Fruit fly (Drosophila melanogaster): Measurements from ENCODE around the gene CG34043.

CG34043 gene

dm6 chr2L:10251592-10251991 lies 29.1 kb downstream of the CG34043 start, which contains the start of gene Ror (continued):
- no peak for TF ChIP-seq p53 (GFP tag; optimal IDR thresholded peaks at IDR 0.05)
- TF ChIP-seq gce (GFP tag; IDR thresholded peaks at IDR 0.05) = no peak
- TF ChIP-seq MESR4 (GFP tag; optimal IDR thresholded peaks at IDR 0.05) = peak; percentile 7
- TF ChIP-seq bigmax (GFP tag; optimal IDR thresholded peaks at IDR 0.05) = no peak
- TF ChIP-seq pfk (GFP tag; optimal IDR thresholded peaks at IDR 0.05) = no peak
- TF ChIP-seq corto (GFP tag; optimal IDR thresholded peaks at IDR 0.05) = no peak
- no peak for TF ChIP-seq Asciz (GFP tag; optimal IDR thresholded peaks at IDR 0.05)
- 0 out of 4 replicates have a peak, but pooled peaks have one; percentile 12 for TF ChIP-seq Dll (GFP tag; IDR thresholded peaks at IDR 0.05; ENCODE audit: partially characterized antibody)
- no peak for TF ChIP-seq CG9437 (GFP tag; optimal IDR thresholded peaks at IDR 0.05)
- peak; percentile 64 for TF ChIP-seq CG30020 (tag; optimal IDR thresholded peaks at IDR 0.05)
- TF ChIP-seq ewg (GFP tag; optimal IDR thresholded peaks at IDR 0.05) = no peak
- no peak for TF ChIP-seq CG6813 (GFP tag; optimal IDR thresholded peaks at IDR 0.05)

DNA sequence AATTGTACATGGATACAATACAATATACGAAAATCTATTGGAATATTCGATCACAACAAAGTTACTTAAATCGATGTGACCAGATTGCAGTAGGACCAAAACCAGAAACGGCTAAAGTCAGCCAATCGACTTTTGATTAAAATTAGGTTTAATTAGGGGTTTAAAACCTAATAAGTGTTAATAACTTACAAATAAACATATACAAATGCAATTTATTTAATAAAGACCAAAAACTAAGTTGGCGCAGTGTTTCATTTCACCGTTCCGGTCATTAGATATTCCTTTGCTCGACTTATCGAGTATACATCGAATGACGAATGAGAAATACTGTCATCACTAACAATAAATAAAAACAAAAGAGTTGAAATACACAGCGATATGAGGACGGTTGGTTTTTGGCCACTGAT lies 30.2 kb downstream of the CG34043 start, which contains the start of the genes bsk and CG31717:
Gene bsk, minus strand, starts transcription at position 61 of the 407 bp plus-strand sequence.
Gene CG31717, plus strand, starts transcription at position 297 of the 407 bp plus-strand sequence.
- TF ChIP-seq dati (GFP tag; IDR thresholded peaks at IDR 0.05) (no peak), wdn (GFP tag; IDR thresholded peaks at IDR 0.05) (no peak), luna (GFP tag; optimal IDR thresholded peaks at IDR 0.05) (no peak), CG34422 (GFP tag; IDR thresholded peaks at IDR 0.05) (no peak), nom (GFP tag; optimal IDR thresholded peaks at IDR 0.05) (peak; percentile 2), hbn (GFP tag; IDR thresholded peaks at IDR 0.05; ENCODE audit: partially characterized antibody) (no peak), CG10565 (GFP tag; optimal IDR thresholded peaks at IDR 0.05) (no peak), CG15073 (GFP tag; optimal IDR thresholded peaks at IDR 0.05) (no peak), Vsx1 (GFP tag; optimal IDR thresholded peaks at IDR 0.05) (no peak), NC2β (GFP tag; optimal IDR thresholded peaks at IDR 0.05) (no peak), kay (GFP tag; optimal IDR thresholded peaks at IDR 0.05) (peak; percentile 34), CG10654 (GFP tag; optimal IDR thresholded peaks at IDR 0.05) (no peak), CG1832 (GFP tag; optimal IDR thresholded peaks at IDR 0.05) (no peak), E2f1 (GFP tag; IDR thresholded peaks at IDR 0.05) (no peak), row (GFP tag; IDR thresholded peaks at IDR 0.05) (peak; percentile 65), tna (GFP tag; IDR thresholded peaks at IDR 0.05; ENCODE audit: partially characterized antibody) (no peak), emc (GFP tag; optimal IDR thresholded peaks at IDR 0.05) (no peak), br (optimal IDR thresholded peaks at IDR 0.05) (no peak), hkb (optimal IDR thresholded peaks at IDR 0.05) (no peak), hkb (GFP tag; IDR thresholded peaks at IDR 0.05) (no peak), ab (GFP tag; optimal IDR thresholded peaks at IDR 0.05) (no peak), Side (GFP tag; optimal IDR thresholded peaks at IDR 0.05) (no peak), CrebB (tag; optimal IDR thresholded peaks at IDR 0.05) (no peak), CG10979 (tag; optimal IDR thresholded peaks at IDR 0.05) (no peak), gro (GFP tag; optimal IDR thresholded peaks at IDR 0.05) (no peak), CG17361 (GFP tag; IDR thresholded peaks at IDR 0.05) (no peak), ssp (GFP tag; IDR thresholded peaks at IDR 0.05) (no peak), CG4328 (GFP tag; optimal IDR thresholded peaks at IDR 0.05) (no peak), tin (GFP tag; optimal IDR thresholded peaks at IDR 0.05) (no peak), CG12071 (GFP tag; optimal IDR thresholded peaks at IDR 0.05) (no peak), Sry-δ (GFP tag; optimal IDR thresholded peaks at IDR 0.05) (peak; percentile 87), Ravus (GFP tag; IDR thresholded peaks at IDR 0.05) (no peak), bsh (GFP tag; optimal IDR thresholded peaks at IDR 0.05) (no peak), Gug (GFP tag; IDR thresholded peaks at IDR 0.05) (no peak), shn (GFP tag; optimal IDR thresholded peaks at IDR 0.05) (no peak), bcd (GFP tag; optimal IDR thresholded peaks at IDR 0.05) (no peak), CG11247 (GFP tag; IDR thresholded peaks at IDR 0.05) (no peak), CG10209 (GFP tag; optimal IDR thresholded peaks at IDR 0.05) (no peak), Eip74EF (GFP tag; optimal IDR thresholded peaks at IDR 0.05) (no peak), Mrtf (GFP tag; IDR thresholded peaks at IDR 0.05) (no peak)
